Worm (Caenorhabditis elegans) whole organism, mixed stage, embryonic: Measurements from ENCODE around the gene ogt-1.

Experiments used
- lin-13 ChIP-seq: fragments of 150-350 bp; optimal IDR thresholded peaks from 2 replicates; lab custom pipeline; 2014; ENCODE audit warnings: missing biosample characterization, missing genetic modification characterization
- nhr-237 ChIP-seq: fragments of 150-350 bp; optimal IDR thresholded peaks from 2 replicates; lab custom pipeline; 2014; ENCODE audit warnings: missing biosample characterization, missing genetic modification characterization
- snpc-4 ChIP-seq: fragments of 150-350 bp; optimal IDR thresholded peaks from 2 replicates; lab custom pipeline; 2014; ENCODE audit warnings: missing biosample characterization, missing genetic modification characterization
- unc-62 ChIP-seq: fragments of 150-350 bp; optimal IDR thresholded peaks from 2 replicates; lab custom pipeline; 2014; ENCODE audit warnings: missing biosample characterization, missing genetic modification reagents, missing genetic modification characterization

DNA sequence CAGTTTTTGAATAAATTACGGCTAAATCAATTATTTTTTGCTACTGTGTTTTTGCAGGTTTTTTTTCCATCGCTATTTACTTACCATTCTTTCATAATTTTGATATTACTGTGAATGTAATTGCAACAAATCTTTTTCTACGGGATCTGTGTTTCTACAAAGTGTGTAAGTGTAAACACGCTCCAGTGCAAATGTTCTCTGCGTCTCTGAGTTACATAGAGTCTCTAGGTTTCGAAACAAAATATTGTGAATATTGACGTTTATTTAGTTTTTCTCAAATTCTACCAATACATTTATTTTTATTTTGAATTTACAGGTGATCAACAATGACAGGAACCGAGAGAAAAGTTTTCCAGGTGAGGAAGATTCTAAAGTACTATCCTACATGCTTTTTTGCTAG is 30.4 kb upstream of the ogt-1 start, which contains the start of gene yju-2:
- TF ChIP-seq lin-13 (tag; lab: Kevin White, UChicago) (no peak), unc-62 (GFP tag; lab: Kevin White, UChicago) (no peak), nhr-237 (tag; lab: Kevin White, UChicago) (peak; percentile 47), snpc-4 (no peak)
